Worm (Caenorhabditis elegans): ENCODE measurements around the gene C31H2.14.

DNA sequence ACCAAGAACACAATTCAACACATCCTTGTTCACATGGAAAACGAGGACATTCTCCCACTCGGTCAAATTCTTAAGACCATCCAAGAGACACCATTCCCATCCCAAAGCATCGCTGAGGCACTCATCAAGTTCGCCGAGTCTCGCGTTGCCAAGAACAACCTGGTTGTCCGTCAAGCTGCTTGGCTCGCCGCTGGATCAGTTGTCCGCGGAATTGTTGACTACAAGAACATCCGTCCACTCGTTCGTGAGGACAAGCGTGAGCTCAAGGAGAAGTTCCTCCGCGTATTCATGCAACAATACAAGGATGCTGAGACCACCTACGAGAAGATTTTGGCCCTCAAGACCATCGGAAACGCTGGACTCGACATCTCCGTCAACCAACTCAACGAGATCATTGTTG is 45.7 kb upstream of the C31H2.14 start:
- TF ChIP-seq ceh-32 (tag; optimal IDR thresholded peaks at IDR 0.05; ENCODE audit: poor library complexity) = no peak
- no peak for TF ChIP-seq daf-12 (tag; optimal IDR thresholded peaks at IDR 0.05)
- TF ChIP-seq lin-15B (tag; optimal IDR thresholded peaks at IDR 0.05) = no peak
- TF ChIP-seq jun-1 (tag; optimal IDR thresholded peaks at IDR 0.05) = no peak
- no peak for TF ChIP-seq snpc-4 (tag; optimal IDR thresholded peaks at IDR 0.05)
- TF ChIP-seq skn-1 (tag; optimal IDR thresholded peaks at IDR 0.05) = no peak
- no peak for TF ChIP-seq nhr-28 (tag; optimal IDR thresholded peaks at IDR 0.05)
- no peak for TF ChIP-seq F26F4.8 (GFP tag; conservative IDR thresholded peaks at IDR 0.05)
- TF ChIP-seq daf-16 (GFP tag; optimal IDR thresholded peaks at IDR 0.05) = no peak
- TF ChIP-seq daf-16 (tag; optimal IDR thresholded peaks at IDR 0.05) = no peak
- TF ChIP-seq F49E8.2 (tag; optimal IDR thresholded peaks at IDR 0.05; ENCODE audit: borderline replicate concordance) = no peak
